Fruit fly (Drosophila melanogaster) whole organism, wandering third instar larva: ENCODE measurements around the gene Osi13.
A peak's percentile ranks its signal among the peaks of the same experiment; 100 is the strongest.

ENCODE experiments used
- Abd-B ChIP-seq: fragments of >200 bp; optimal IDR thresholded peaks from 2 replicates; lab custom pipeline; 2017; ENCODE audit warnings: missing biosample characterization, missing genetic modification characterization
- CG32264 ChIP-seq: fragments of 200-800 bp; sonication (Bioruptor generic); optimal IDR thresholded peaks from 2 replicates; lab custom pipeline; 2016; ENCODE audit warnings: missing biosample characterization, missing genetic modification characterization
- CG9705 ChIP-seq: fragments of 200-800 bp; sonication (Bioruptor generic); optimal IDR thresholded peaks from 2 replicates; lab custom pipeline; 2018; ENCODE audit warnings: missing biosample characterization, mild to moderate bottlenecking, missing genetic modification characterization
- Dfd ChIP-seq: fragments of >200 bp; optimal IDR thresholded peaks from 2 replicates; lab custom pipeline; 2017; ENCODE audit warnings: missing biosample characterization, missing genetic modification characterization
- Dif ChIP-seq: fragments of 200-275, 200-300 bp; sonication (Bioruptor generic); optimal IDR thresholded peaks from 2 replicates; lab custom pipeline; 2018; ENCODE audit warnings: missing biosample characterization, missing genetic modification characterization; ENCODE audit not compliant: partially characterized antibody
- GATAd ChIP-seq: sonication (Bioruptor generic); optimal IDR thresholded peaks from 2 replicates; lab custom pipeline; 2016; ENCODE audit warnings: missing biosample characterization, missing genetic modification characterization
- HLH106 ChIP-seq: fragments of 200-800 bp; optimal IDR thresholded peaks from 3 replicates; lab custom pipeline; 2019; ENCODE audit warnings: missing biosample characterization, mild to moderate bottlenecking, missing genetic modification characterization, moderate library complexity
- Hnf4 ChIP-seq: fragments of 200-800 bp; sonication (Bioruptor generic); optimal IDR thresholded peaks from 2 replicates; lab custom pipeline; 2016; ENCODE audit warnings: missing biosample characterization, mild to moderate bottlenecking, missing genetic modification characterization
- Hr78 ChIP-seq: fragments of >200 bp; optimal IDR thresholded peaks from 2 replicates; lab custom pipeline; 2017; ENCODE audit warnings: missing biosample characterization, missing genetic modification characterization
- Hr83 ChIP-seq: fragments of 200-300 bp; sonication (Bioruptor generic); optimal IDR thresholded peaks from 2 replicates; lab custom pipeline; 2016; ENCODE audit warnings: missing biosample characterization, mild to moderate bottlenecking, missing genetic modification characterization, moderate library complexity; ENCODE audit not compliant: poor library complexity, severe bottlenecking
- Jra ChIP-seq: sonication (Bioruptor generic); optimal IDR thresholded peaks from 2 replicates; lab custom pipeline; 2016; ENCODE audit warnings: missing biosample characterization, missing genetic modification characterization
- Mio ChIP-seq: sonication (Bioruptor generic); optimal IDR thresholded peaks from 2 replicates; lab custom pipeline; 2016; ENCODE audit warnings: missing biosample characterization, missing genetic modification characterization
- Myc ChIP-seq: fragments of >200 bp; optimal IDR thresholded peaks from 2 replicates; lab custom pipeline; 2017
- N ChIP-seq: fragments of >200 bp; optimal IDR thresholded peaks from 2 replicates; lab custom pipeline; 2018; ENCODE audit warnings: missing biosample characterization, missing external identifiers, missing genetic modification characterization
- OdsH ChIP-seq: fragments of 200-800 bp; sonication (Bioruptor generic); optimal IDR thresholded peaks from 2 replicates; lab custom pipeline; 2016; ENCODE audit warnings: missing biosample characterization, mild to moderate bottlenecking, missing genetic modification characterization
- Sp1 ChIP-seq: fragments of 200-800 bp; sonication (Bioruptor generic); optimal IDR thresholded peaks from 3 replicates; lab custom pipeline; 2019; ENCODE audit warnings: missing biosample characterization, mild to moderate bottlenecking, missing genetic modification characterization, moderate library complexity
- Vsx2 ChIP-seq: fragments of 200-300, 225-300 bp; sonication (Bioruptor generic); optimal IDR thresholded peaks from 2 replicates; lab custom pipeline; 2018; ENCODE audit warnings: missing biosample characterization, missing genetic modification characterization; ENCODE audit not compliant: partially characterized antibody
- br ChIP-seq: fragments of 200-800 bp; sonication (Bioruptor generic); optimal IDR thresholded peaks from 2 replicates; lab custom pipeline; 2016; ENCODE audit warnings: missing biosample characterization, missing genetic modification characterization
- brk ChIP-seq: fragments of 200-800 bp; sonication (Bioruptor generic); optimal IDR thresholded peaks from 2 replicates; lab custom pipeline; 2016; ENCODE audit warnings: missing biosample characterization, mild to moderate bottlenecking, missing genetic modification characterization
- dl ChIP-seq, 2 experiments: fragments of 175-275, 200-275 bp in 1 of 2; fragments of 200-275 bp in 1 of 2; sonication (Bioruptor generic); optimal IDR thresholded peaks; lab custom pipeline; 2018; ENCODE audit warnings: mild to moderate bottlenecking in 2 of 2, missing biosample characterization in 2 of 2, missing genetic modification characterization in 2 of 2, moderate library complexity in 2 of 2; ENCODE audit not compliant: partially characterized antibody in 2 of 2, insufficient read depth in 1 of 2
- dmrt93B ChIP-seq: fragments of 200-800 bp; sonication (Bioruptor generic); optimal IDR thresholded peaks from 2 replicates; lab custom pipeline; 2018; ENCODE audit warnings: missing biosample characterization, mild to moderate bottlenecking, missing genetic modification characterization
- dsf ChIP-seq: sonication (Bioruptor generic); optimal IDR thresholded peaks from 2 replicates; lab custom pipeline; 2016; ENCODE audit warnings: missing biosample characterization, missing genetic modification characterization, borderline replicate concordance
- ey ChIP-seq: fragments of 200-800 bp; sonication (Bioruptor generic); optimal IDR thresholded peaks from 2 replicates; lab custom pipeline; 2016; ENCODE audit warnings: missing biosample characterization, missing genetic modification characterization
- foxo ChIP-seq, 2 experiments: fragments of 200-800 bp; sonication (Bioruptor generic); optimal IDR thresholded peaks; 2 replicates in 1 of 2; 3 replicates in 1 of 2; lab custom pipeline; 2016 to 2017; ENCODE audit warnings: missing biosample characterization in 2 of 2, missing genetic modification characterization in 2 of 2
- fru ChIP-seq: fragments of 200-800 bp; sonication (Bioruptor generic); optimal IDR thresholded peaks from 3 replicates; lab custom pipeline; 2016; ENCODE audit warnings: missing biosample characterization, mild to moderate bottlenecking, missing genetic modification characterization
- h ChIP-seq: fragments of 200-800 bp; sonication (Bioruptor generic); optimal IDR thresholded peaks from 3 replicates; lab custom pipeline; 2016; ENCODE audit warnings: missing biosample characterization, mild to moderate bottlenecking, missing genetic modification characterization
- jim ChIP-seq: fragments of 175-275, 200-325 bp; sonication (Bioruptor generic); optimal IDR thresholded peaks from 2 replicates; lab custom pipeline; 2016; ENCODE audit warnings: missing biosample characterization, mild to moderate bottlenecking, missing genetic modification characterization
- lola ChIP-seq: fragments of >200 bp; optimal IDR thresholded peaks from 2 replicates; lab custom pipeline; 2017; ENCODE audit warnings: missing biosample characterization, missing genetic modification characterization
- psq ChIP-seq: fragments of 200-800 bp; sonication (Bioruptor generic); optimal IDR thresholded peaks from 3 replicates; lab custom pipeline; 2017; ENCODE audit warnings: missing biosample characterization, mild to moderate bottlenecking, missing genetic modification characterization, moderate library complexity
- rgr ChIP-seq: fragments of 200-800 bp; sonication (Bioruptor generic); optimal IDR thresholded peaks from 3 replicates; lab custom pipeline; 2016; ENCODE audit warnings: missing biosample characterization, mild to moderate bottlenecking, missing genetic modification characterization
- sv ChIP-seq: fragments of 200-800 bp; sonication (Bioruptor generic); optimal IDR thresholded peaks from 3 replicates; lab custom pipeline; 2016; ENCODE audit warnings: missing biosample characterization, missing genetic modification characterization
- tai ChIP-seq: sonication (Bioruptor generic); optimal IDR thresholded peaks from 2 replicates; lab custom pipeline; 2016; ENCODE audit warnings: missing biosample characterization, missing genetic modification characterization
- usp ChIP-seq: fragments of >200 bp; optimal IDR thresholded peaks from 2 replicates; lab custom pipeline; 2017; ENCODE audit warnings: missing biosample characterization, missing genetic modification characterization
- woc ChIP-seq: sonication (Bioruptor generic); optimal IDR thresholded peaks from 2 replicates; lab custom pipeline; 2016; ENCODE audit warnings: missing biosample characterization, mild to moderate bottlenecking, missing genetic modification characterization

Gene Osi13

DNA sequence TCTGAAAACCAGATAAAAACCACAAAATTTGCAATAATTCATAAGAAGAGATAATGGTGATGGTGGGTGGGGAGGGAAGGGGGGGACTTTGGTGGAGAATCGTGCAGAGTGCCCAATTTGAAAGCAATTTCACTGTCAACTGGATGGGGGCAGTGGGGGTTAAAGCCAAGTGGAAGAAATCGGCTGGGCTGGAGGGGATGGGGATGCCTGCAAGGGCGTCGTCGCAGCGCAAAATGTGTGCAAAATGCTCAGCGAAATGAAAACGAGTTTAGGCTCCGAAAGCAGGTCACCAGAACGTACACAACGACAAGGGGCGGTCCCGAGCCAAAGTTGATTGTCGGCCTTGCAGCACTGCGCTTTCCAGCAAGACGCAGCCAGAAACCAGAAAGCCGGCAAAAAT is 38.7 kb upstream of the Osi13 start:
- no peak for TF ChIP-seq Dfd (GFP tag; lab: Kevin White, UChicago)
- no peak for TF ChIP-seq rgr (GFP tag; lab: Kevin White, UChicago)
- no peak for TF ChIP-seq lola (GFP tag; lab: Kevin White, UChicago)
- TF ChIP-seq N, result no peak
- TF ChIP-seq foxo (GFP tag; optimal IDR thresholded peaks at IDR 0.05; lab: Kevin White, UChicago), result no peak
- no peak for TF ChIP-seq Hr83 (GFP tag; lab: Kevin White, UChicago)
- TF ChIP-seq GATAd (GFP tag; lab: Kevin White, UChicago), result no peak
- no peak for TF ChIP-seq Hnf4 (GFP tag; lab: Kevin White, UChicago)
- no peak for TF ChIP-seq Abd-B (GFP tag; lab: Kevin White, UChicago)

DNA sequence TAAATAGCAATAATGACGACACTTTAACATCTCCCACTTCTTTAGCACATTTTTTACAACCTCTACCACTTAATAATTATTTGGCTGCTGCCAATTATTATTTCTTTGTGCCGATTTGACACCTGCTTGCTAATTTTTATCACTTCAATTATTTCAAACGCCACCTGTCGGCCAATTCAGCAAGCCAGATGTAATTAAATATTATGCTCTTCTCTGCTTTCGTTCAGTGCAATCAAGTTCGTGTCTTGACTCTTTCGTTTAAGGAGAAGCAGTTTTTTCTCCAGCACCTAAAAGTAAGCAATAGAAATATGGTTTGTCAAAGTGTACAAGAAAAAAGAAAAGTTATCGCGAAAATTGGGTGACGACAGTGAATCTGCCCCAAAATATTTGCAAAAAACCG is 37.1 kb upstream of the Osi13 start:
- TF ChIP-seq dl (GFP tag; optimal IDR thresholded peaks at IDR 0.05; lab: Kevin White, UChicago; ENCODE audit: insufficient read depth in 1 of 2, partially characterized antibody in 2 of 2) (no peak), Myc (lab: Kevin White, UChicago) (peak; percentile 38)

dm6 chr3R:6254875-6255274 is 36.7 kb upstream of the Osi13 start, which contains the start of gene Osi8:
Gene Osi8, plus strand, starts transcription at chr3R:6255175.
- no peak for TF ChIP-seq Hnf4 (GFP tag; lab: Kevin White, UChicago)
- TF ChIP-seq br (GFP tag; lab: Kevin White, UChicago), result no peak
- TF ChIP-seq jim, result no peak
- TF ChIP-seq Dfd (GFP tag; lab: Kevin White, UChicago), result no peak
- TF ChIP-seq Myc (lab: Kevin White, UChicago), result no peak

dm6 chr3R:6259837-6260236 is 31.7 kb upstream of the Osi13 start, which contains the start of gene Osi9:
Gene Osi9, plus strand, starts transcription at chr3R:6260211.
- TF ChIP-seq tai (GFP tag; lab: Kevin White, UChicago) (no peak), ey (GFP tag; lab: Kevin White, UChicago) (no peak), HLH106 (no peak), Hr78 (no peak), OdsH (no peak), h (GFP tag; lab: Kevin White, UChicago) (no peak)
- TF ChIP-seq, all 38 proteins: peak for 0

DNA sequence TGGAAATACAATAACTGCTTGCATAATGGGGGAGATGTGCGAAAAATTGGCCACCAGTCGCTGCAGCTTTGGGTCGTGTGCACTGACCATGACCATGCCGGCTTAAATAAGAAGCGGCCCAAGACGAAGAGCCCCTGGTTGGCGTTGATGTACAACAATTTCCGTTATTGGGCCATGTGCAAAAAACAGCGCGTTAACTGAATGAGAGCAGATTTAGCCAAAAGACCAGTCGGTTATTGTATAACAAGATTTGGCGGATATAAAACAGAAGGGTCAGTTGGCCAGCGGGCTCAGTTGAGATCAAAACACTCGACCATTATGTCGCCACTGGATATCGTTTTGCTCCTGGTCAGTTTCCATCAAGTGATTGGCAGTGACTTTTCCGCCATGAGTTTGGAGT is 27.9 kb upstream of the Osi13 start, which contains the start of gene Osi10a:
Osi10a (plus strand) TSS at position 301 of the 400 bp plus-strand sequence.
- TF ChIP-seq sv (GFP tag; lab: Kevin White, UChicago) (no peak), Sp1 (no peak), Dif (GFP tag; lab: Kevin White, UChicago) (no peak), usp (no peak), fru (GFP tag; lab: Kevin White, UChicago) (no peak), lola (GFP tag; lab: Kevin White, UChicago) (no peak), Mio (GFP tag; lab: Kevin White, UChicago) (no peak), psq (GFP tag; lab: Kevin White, UChicago) (no peak), CG9705 (GFP tag; lab: Kevin White, UChicago) (no peak), woc (GFP tag; lab: Kevin White, UChicago) (no peak), h (GFP tag; lab: Kevin White, UChicago) (no peak), dmrt93B (GFP tag; lab: Kevin White, UChicago) (no peak), tai (GFP tag; lab: Kevin White, UChicago) (no peak), Vsx2 (no peak), brk (GFP tag; lab: Kevin White, UChicago) (no peak), Dfd (GFP tag; lab: Kevin White, UChicago) (no peak)

- no peak for TF ChIP-seq Jra (GFP tag; lab: Kevin White, UChicago)
- no peak for TF ChIP-seq dsf (GFP tag; lab: Kevin White, UChicago)
- no peak for TF ChIP-seq Hr78
- no peak for TF ChIP-seq dl (GFP tag; optimal IDR thresholded peaks at IDR 0.05; lab: Kevin White, UChicago; ENCODE audit: insufficient read depth in 1 of 2, partially characterized antibody in 2 of 2)
- TF ChIP-seq Hr83 (GFP tag; lab: Kevin White, UChicago), result no peak
- no peak for TF ChIP-seq Sp1
- no peak for TF ChIP-seq h (GFP tag; lab: Kevin White, UChicago)
- TF ChIP-seq woc (GFP tag; lab: Kevin White, UChicago), result no peak
- no peak for TF ChIP-seq Abd-B (GFP tag; lab: Kevin White, UChicago)
- TF ChIP-seq Vsx2, result no peak
- no peak for TF ChIP-seq HLH106
- TF ChIP-seq br (GFP tag; lab: Kevin White, UChicago), result no peak
- TF ChIP-seq usp, result no peak
- TF ChIP-seq tai (GFP tag; lab: Kevin White, UChicago), result no peak
- no peak for TF ChIP-seq N
- no peak for TF ChIP-seq rgr (GFP tag; lab: Kevin White, UChicago)
- TF ChIP-seq CG32264 (GFP tag; lab: Kevin White, UChicago), result no peak
- no peak for TF ChIP-seq Hnf4 (GFP tag; lab: Kevin White, UChicago)
- no peak for TF ChIP-seq Mio (GFP tag; lab: Kevin White, UChicago)
Measured at dm6 chr3R:6265890-6266289, 25.6 kb upstream of the Osi13 start, which contains the start of gene Osi10b. Gene Osi10b, plus strand, starts transcription at chr3R:6266190.
